Fruit fly (Drosophila melanogaster): ENCODE measurements around the gene CG6974.

The CG6974 gene

dm6 chr3R:15031662-15032061 is 47.4 kb downstream of the CG6974 start:
- TF ChIP-seq Abd-B (GFP tag; optimal IDR thresholded peaks at IDR 0.05), result no peak
- no peak for TF ChIP-seq Rel (GFP tag; optimal IDR thresholded peaks at IDR 0.05)
- no peak for TF ChIP-seq Rel (tag; optimal IDR thresholded peaks at IDR 0.05)
- no peak for TF ChIP-seq psq (GFP tag; optimal IDR thresholded peaks at IDR 0.05)
